Worm (Caenorhabditis elegans): Measurements from ENCODE around the gene srb-16.

Gene srb-16

ce11 chrII:5148349-5148748, 2.4 kb downstream of the srb-16 start, which contains the start of gene F58A6.5:
TSS of gene F58A6.5 (minus strand) at chrII:5148449.
- TF ChIP-seq nhr-232 (tag; optimal IDR thresholded peaks at IDR 0.05) = no peak
- no peak for TF ChIP-seq hlh-6 (tag; optimal IDR thresholded peaks at IDR 0.05)
- TF ChIP-seq ceh-14 (tag; optimal IDR thresholded peaks at IDR 0.05) = no peak
- TF ChIP-seq unc-3 (GFP tag; conservative IDR thresholded peaks at IDR 0.05) = no peak
- no peak for TF ChIP-seq unc-3 (tag; optimal IDR thresholded peaks at IDR 0.05)
- TF ChIP-seq ceh-48 (tag; optimal IDR thresholded peaks at IDR 0.05) = no peak
- TF ChIP-seq K02D7.2 (tag; optimal IDR thresholded peaks at IDR 0.05) = no peak
- TF ChIP-seq fkh-10 (GFP tag; optimal IDR thresholded peaks at IDR 0.05) = no peak
- TF ChIP-seq pax-1 (tag; optimal IDR thresholded peaks at IDR 0.05) = no peak
- no peak for TF ChIP-seq che-1 (tag; optimal IDR thresholded peaks at IDR 0.05)
- TF ChIP-seq C08G9.2 (tag; optimal IDR thresholded peaks at IDR 0.05) = no peak
- TF ChIP-seq sox-4 (tag; optimal IDR thresholded peaks at IDR 0.05) = no peak
- no peak for TF ChIP-seq eyg-1 (tag; optimal IDR thresholded peaks at IDR 0.05)
- no peak for TF ChIP-seq madf-2 (tag; optimal IDR thresholded peaks at IDR 0.05)
- no peak for TF ChIP-seq Y22D7AL.16 (tag; optimal IDR thresholded peaks at IDR 0.05)
- no peak for TF ChIP-seq syd-9 (tag; optimal IDR thresholded peaks at IDR 0.05)
- TF ChIP-seq pag-3 (tag; optimal IDR thresholded peaks at IDR 0.05; ENCODE audit: borderline replicate concordance) = no peak

- TF ChIP-seq unc-86 (tag; optimal IDR thresholded peaks at IDR 0.05) = no peak
Measured at ce11 chrII:5142619-5143018, 8.1 kb downstream of the srb-16 start, which contains the start of gene F58A6.1. TSS of gene F58A6.1 (plus strand) at chrII:5142919.

- TF ChIP-seq elt-2 (tag; optimal IDR thresholded peaks at IDR 0.05) = peak; percentile 65
- TF ChIP-seq unc-3 (GFP tag; conservative IDR thresholded peaks at IDR 0.05) = no peak
- no peak for TF ChIP-seq unc-3 (tag; optimal IDR thresholded peaks at IDR 0.05)
Measured at ce11 chrII:5141945-5142514, 8.7 kb downstream of the srb-16 start, which contains the start of gene nas-29. TSS of gene nas-29 (minus strand) at chrII:5142036.

ce11 chrII:5136296-5136767, 14.4 kb downstream of the srb-16 start, which contains the start of gene F58A6.2:
TSS of gene F58A6.2 (plus strand) at chrII:5136717.
- TF ChIP-seq K09A11.1 (tag; optimal IDR thresholded peaks at IDR 0.05; ENCODE audit: insufficient read depth) (no peak), ceh-6 (GFP tag; optimal IDR thresholded peaks at IDR 0.05) (no peak), Y22D7AL.16 (tag; optimal IDR thresholded peaks at IDR 0.05) (no peak), ceh-14 (tag; optimal IDR thresholded peaks at IDR 0.05) (no peak), dve-1 (tag; optimal IDR thresholded peaks at IDR 0.05) (no peak), nhr-232 (tag; optimal IDR thresholded peaks at IDR 0.05) (no peak), unc-55 (GFP tag; optimal IDR thresholded peaks at IDR 0.05) (no peak), nhr-11 (tag; optimal IDR thresholded peaks at IDR 0.05) (no peak), elt-2 (tag; optimal IDR thresholded peaks at IDR 0.05) (no peak), hlh-13 (GFP tag; optimal IDR thresholded peaks at IDR 0.05) (no peak), hlh-6 (tag; optimal IDR thresholded peaks at IDR 0.05) (no peak)

- TF ChIP-seq ceh-2 (tag; optimal IDR thresholded peaks at IDR 0.05) (no peak), K09A11.1 (tag; optimal IDR thresholded peaks at IDR 0.05; ENCODE audit: insufficient read depth) (no peak), ceh-9 (tag; optimal IDR thresholded peaks at IDR 0.05) (no peak), pha-2 (tag; optimal IDR thresholded peaks at IDR 0.05) (no peak), che-1 (tag; optimal IDR thresholded peaks at IDR 0.05) (no peak), fkh-10 (GFP tag; optimal IDR thresholded peaks at IDR 0.05) (no peak), ttx-3 (tag; optimal IDR thresholded peaks at IDR 0.05) (no peak), odd-2 (tag; optimal IDR thresholded peaks at IDR 0.05) (no peak), syd-9 (tag; optimal IDR thresholded peaks at IDR 0.05) (no peak), tbx-7 (tag; optimal IDR thresholded peaks at IDR 0.05) (no peak), ceh-19 (GFP tag; optimal IDR thresholded peaks at IDR 0.05) (no peak), ceh-34 (tag; optimal IDR thresholded peaks at IDR 0.05) (no peak), sox-2 (GFP tag; IDR thresholded peaks at IDR 0.05) (no peak), ceh-31 (tag; optimal IDR thresholded peaks at IDR 0.05) (no peak), tbx-2 (tag; optimal IDR thresholded peaks at IDR 0.05) (no peak)
Measured at ce11 chrII:5131800-5132199, 18.9 kb downstream of the srb-16 start.

Measured in whole organism, late embryonic.